Worm (Caenorhabditis elegans) whole organism, L1 larva: ENCODE measurements around the gene rig-3.
A peak's percentile ranks its signal among the peaks of the same experiment; 100 is the strongest.

Experiments used
- C16A3.4 ChIP-seq: fragments of 150-350 bp; optimal IDR thresholded peaks from 2 replicates; lab custom pipeline; 2014; ENCODE audit warnings: missing biosample characterization, missing genetic modification characterization
- C34B4.2 ChIP-seq: sonication (generic microtip); optimal IDR thresholded peaks from 2 replicates; lab custom pipeline; 2017; ENCODE audit warnings: mild to moderate bottlenecking, missing genetic modification characterization, missing compliant biosample characterization
- F16B12.6 ChIP-seq: fragments of 150-350 bp; optimal IDR thresholded peaks from 2 replicates; lab custom pipeline; 2014; ENCODE audit warnings: missing biosample characterization, missing genetic modification characterization
- aly-2 ChIP-seq: fragments of 150-350 bp; optimal IDR thresholded peaks from 2 replicates; lab custom pipeline; 2014; ENCODE audit warnings: missing biosample characterization, missing genetic modification characterization
- ama-1 ChIP-seq: fragments of 150-350 bp; optimal IDR thresholded peaks from 2 replicates; lab custom pipeline; 2014
- blmp-1 ChIP-seq: fragments of 150-350 bp; optimal IDR thresholded peaks from 2 replicates; lab custom pipeline; 2014; ENCODE audit warnings: missing biosample characterization, missing genetic modification characterization
- ceh-63 ChIP-seq: fragments of 200-800 bp; sonication (Bioruptor generic); optimal IDR thresholded peaks from 2 replicates; lab custom pipeline; 2018; ENCODE audit warnings: mild to moderate bottlenecking, missing genetic modification characterization, missing compliant biosample characterization
- ceh-82 ChIP-seq, 3 experiments: fragments of 150-350 bp in 1 of 3; sonication (generic microtip) in 2 of 3; optimal IDR thresholded peaks; 2 replicates each; lab custom pipeline; 2014 to 2017; ENCODE audit warnings: missing biosample characterization in 3 of 3, missing genetic modification characterization in 3 of 3
- ceh-88 ChIP-seq: fragments of 200-800 bp; sonication (Bioruptor generic); IDR thresholded peaks from 2 replicates; pipeline ENCODE4 v1.3.6; 2022; ENCODE audit warnings: missing genetic modification characterization, missing compliant biosample characterization
- dpl-1 ChIP-seq, 3 experiments: fragments of 150-350 bp in 2 of 3; sonication (generic microtip) in 1 of 3; optimal IDR thresholded peaks; 2 replicates each; lab custom pipeline; 2014 to 2017; ENCODE audit warnings: missing biosample characterization in 3 of 3, missing genetic modification characterization in 3 of 3, missing genetic modification reagents in 3 of 3
- efl-1 ChIP-seq, 4 experiments: fragments of 150-350 bp; optimal IDR thresholded peaks in 3 of 4; peaks in 1 of 4; 1 replicate in 1 of 4; 2 replicates in 3 of 4; lab custom pipeline; 2014; ENCODE audit warnings: missing biosample characterization in 2 of 4, missing genetic modification characterization in 2 of 4, missing genetic modification reagents in 2 of 4
- egl-13 ChIP-seq: sonication (generic microtip); optimal IDR thresholded peaks from 2 replicates; lab custom pipeline; 2016; ENCODE audit warnings: missing genotype, missing genetic modification reagents, missing genetic modification characterization, missing compliant biosample characterization
- elt-2 ChIP-seq: sonication (generic microtip); optimal IDR thresholded peaks from 2 replicates; lab custom pipeline; 2016; ENCODE audit warnings: missing genetic modification characterization, mild to moderate bottlenecking, inconsistent platforms, missing compliant biosample characterization, missing genetic modification reagents
- elt-3 ChIP-seq, 6 experiments: fragments of 150-350 bp in 1 of 6; sonication (generic microtip); optimal IDR thresholded peaks; 2 replicates each; lab custom pipeline; 2017 to 2018; ENCODE audit warnings: missing biosample characterization in 6 of 6, missing genetic modification characterization in 6 of 6, inconsistent platforms in 1 of 6
- ets-5 ChIP-seq: fragments of 200-800 bp; sonication (Bioruptor generic); IDR thresholded peaks from 2 replicates; pipeline ENCODE4 v1.3.6; 2022; ENCODE audit warnings: missing genetic modification characterization, missing compliant biosample characterization
- fos-1 ChIP-seq: fragments of 150-350 bp; optimal IDR thresholded peaks from 2 replicates; lab custom pipeline; 2014; ENCODE audit warnings: missing biosample characterization, missing genetic modification characterization
- grh-1 ChIP-seq: fragments of 200-800 bp; sonication (Bioruptor generic); IDR thresholded peaks from 2 replicates; pipeline ENCODE4 v1.3.6; 2022; ENCODE audit warnings: missing genetic modification reagents, missing genetic modification characterization, missing compliant biosample characterization
- hpl-2 ChIP-seq: fragments of 150-350 bp; optimal IDR thresholded peaks from 2 replicates; lab custom pipeline; 2014; ENCODE audit warnings: missing biosample characterization, missing genetic modification reagents, missing genetic modification characterization
- jun-1 ChIP-seq: fragments of 150-350 bp; optimal IDR thresholded peaks from 2 replicates; lab custom pipeline; 2014; ENCODE audit warnings: missing biosample characterization, missing genetic modification reagents, missing genetic modification characterization
- lin-14 ChIP-seq: fragments of 200-800 bp; sonication (Bioruptor generic); optimal IDR thresholded peaks from 2 replicates; lab custom pipeline; 2018; ENCODE audit warnings: mild to moderate bottlenecking, missing genetic modification characterization, moderate library complexity, missing compliant biosample characterization
- lin-35 ChIP-seq, 2 experiments: fragments of 150-350 bp; optimal IDR thresholded peaks; 2 replicates each; lab custom pipeline; 2014; ENCODE audit warnings: missing biosample characterization in 2 of 2, missing genetic modification characterization in 2 of 2, missing genetic modification reagents in 2 of 2
- lin-39 ChIP-seq: fragments of 150-350 bp; optimal IDR thresholded peaks from 2 replicates; lab custom pipeline; 2014; ENCODE audit warnings: missing biosample characterization, missing genetic modification reagents, missing genetic modification characterization
- lsy-2 ChIP-seq, 2 experiments: fragments of 150-350 bp; optimal IDR thresholded peaks; 2 replicates each; lab custom pipeline; 2014; ENCODE audit warnings: missing biosample characterization in 2 of 2, missing genetic modification characterization in 2 of 2
- mdl-1 ChIP-seq, 2 experiments: fragments of 150-350 bp; optimal IDR thresholded peaks; 2 replicates each; lab custom pipeline; 2014 to 2017; ENCODE audit warnings: missing biosample characterization in 2 of 2, missing genetic modification characterization in 2 of 2, inconsistent platforms in 1 of 2
- mef-2 ChIP-seq: fragments of 150-350 bp; optimal IDR thresholded peaks from 2 replicates; lab custom pipeline; 2014; ENCODE audit warnings: missing biosample characterization, missing genetic modification characterization
- mep-1 ChIP-seq: fragments of 150-350 bp; optimal IDR thresholded peaks from 2 replicates; lab custom pipeline; 2014; ENCODE audit warnings: missing biosample characterization, missing genetic modification characterization
- nhr-19 ChIP-seq: fragments of 200-800 bp; sonication (Bioruptor generic); conservative IDR thresholded peaks from 2 replicates; pipeline ENCODE4 v1.3.6; 2022; ENCODE audit warnings: missing genetic modification characterization, missing compliant biosample characterization
- nhr-20 ChIP-seq: sonication (generic microtip); optimal IDR thresholded peaks from 2 replicates; lab custom pipeline; 2016; ENCODE audit warnings: mild to moderate bottlenecking, missing genetic modification characterization, missing compliant biosample characterization
- nhr-47 ChIP-seq: sonication (generic microtip); optimal IDR thresholded peaks from 2 replicates; lab custom pipeline; 2016; ENCODE audit warnings: mild to moderate bottlenecking, missing genetic modification characterization, moderate library complexity, missing compliant biosample characterization
- nhr-71 ChIP-seq: sonication (generic microtip); optimal IDR thresholded peaks from 2 replicates; lab custom pipeline; 2016; ENCODE audit warnings: mild to moderate bottlenecking, missing genetic modification characterization, moderate library complexity, missing compliant biosample characterization
- nhr-76 ChIP-seq: sonication (generic microtip); optimal IDR thresholded peaks from 2 replicates; lab custom pipeline; 2017; ENCODE audit warnings: missing biosample characterization, missing genetic modification characterization
- nhr-77 ChIP-seq: fragments of 150-350 bp; optimal IDR thresholded peaks from 2 replicates; lab custom pipeline; 2014; ENCODE audit warnings: missing biosample characterization, missing genetic modification characterization
- nhr-85 ChIP-seq: sonication (generic microtip); peaks from one replicate; lab custom pipeline; 2016; ENCODE audit warnings: missing genetic modification characterization, inconsistent platforms, missing compliant biosample characterization
- nhr-90 ChIP-seq: sonication (generic microtip); optimal IDR thresholded peaks from 2 replicates; lab custom pipeline; 2016; ENCODE audit warnings: mild to moderate bottlenecking, missing genetic modification characterization, missing compliant biosample characterization; ENCODE audit not compliant: poor library complexity
- pag-3 ChIP-seq: sonication (generic microtip); optimal IDR thresholded peaks from 2 replicates; lab custom pipeline; 2017; ENCODE audit warnings: missing genetic modification characterization, mild to moderate bottlenecking, missing compliant biosample characterization, antibody characterized with exemption, borderline replicate concordance; ENCODE audit not compliant: insufficient read depth
- pax-3 ChIP-seq: fragments of 200-800 bp; sonication (Bioruptor generic); optimal IDR thresholded peaks from 2 replicates; lab custom pipeline; 2018; ENCODE audit warnings: mild to moderate bottlenecking, missing genetic modification characterization, moderate library complexity, missing compliant biosample characterization
- rnt-1 ChIP-seq: sonication (generic microtip); optimal IDR thresholded peaks from 2 replicates; lab custom pipeline; 2016; ENCODE audit warnings: mild to moderate bottlenecking, missing genetic modification characterization, moderate library complexity, missing compliant biosample characterization
- snu-23 ChIP-seq: sonication (generic microtip); optimal IDR thresholded peaks from 2 replicates; lab custom pipeline; 2016; ENCODE audit warnings: missing genetic modification characterization, missing compliant biosample characterization
- sup-37 ChIP-seq: fragments of 200-800 bp; sonication (Bioruptor generic); optimal IDR thresholded peaks from 2 replicates; lab custom pipeline; 2018; ENCODE audit warnings: mild to moderate bottlenecking, missing genetic modification characterization, missing compliant biosample characterization
- swsn-7 ChIP-seq: sonication (generic microtip); optimal IDR thresholded peaks from 2 replicates; lab custom pipeline; 2016; ENCODE audit warnings: missing genetic modification characterization, missing compliant biosample characterization
- tbx-2 ChIP-seq: sonication (generic microtip); optimal IDR thresholded peaks from 2 replicates; lab custom pipeline; 2016; ENCODE audit warnings: missing genetic modification characterization, missing compliant biosample characterization
- unc-130 ChIP-seq: fragments of 150-350 bp; optimal IDR thresholded peaks from 2 replicates; lab custom pipeline; 2017; ENCODE audit warnings: missing biosample characterization, missing genetic modification characterization, inconsistent platforms
- unc-86 ChIP-seq: sonication (generic microtip); optimal IDR thresholded peaks from 2 replicates; lab custom pipeline; 2016; ENCODE audit warnings: missing genetic modification characterization, missing compliant biosample characterization
- vab-15 ChIP-seq: sonication (generic microtip); optimal IDR thresholded peaks from 2 replicates; lab custom pipeline; 2017; ENCODE audit warnings: missing genotype, mild to moderate bottlenecking, missing genetic modification characterization, missing compliant biosample characterization
- zag-1 ChIP-seq: fragments of 150-350 bp; optimal IDR thresholded peaks from 2 replicates; lab custom pipeline; 2014; ENCODE audit warnings: missing biosample characterization, missing genetic modification characterization

rig-3 gene

ce11 chrX:6807137-6807861 lies 46.1 kb upstream of the rig-3 start (continued):
- TF ChIP-seq elt-3 (tag; optimal IDR thresholded peaks at IDR 0.05; lab: Kevin White, UChicago): peak in 2 of 6 experiments; percentile 10 to 39
- TF ChIP-seq, all 84 proteins: peak for 17

- TF ChIP-seq grh-1 (GFP tag; lab: Robert Waterston, UW) (peak; percentile 84), efl-1 (optimal IDR thresholded peaks at IDR 0.05; lab: Kevin White, UChicago) (no peak), efl-1 (GFP tag; optimal IDR thresholded peaks at IDR 0.05 in 1 of 2; lab: Kevin White, UChicago) (peak in 1 of 2 experiments; percentile 9), blmp-1 (tag; lab: Kevin White, UChicago) (peak; percentile 93), ets-5 (GFP tag; lab: Robert Waterston, UW) (no peak), ama-1 (lab: Kevin White, UChicago) (no peak), dpl-1 (GFP tag; optimal IDR thresholded peaks at IDR 0.05; lab: Kevin White, UChicago) (peak in 1 of 3 experiments; percentile 4), lsy-2 (tag; optimal IDR thresholded peaks at IDR 0.05; lab: Kevin White, UChicago) (peak in 1 of 2 experiments; percentile 2), nhr-76 (tag; lab: Kevin White, UChicago) (peak; percentile 8), pag-3 (tag; lab: Kevin White, UChicago) (peak; percentile 25), lin-14 (peak; percentile 63), nhr-85 (tag; lab: Kevin White, UChicago) (peak; percentile 83), mef-2 (tag; lab: Kevin White, UChicago) (no peak), rnt-1 (peak; percentile 66)
- TF ChIP-seq, all 84 proteins: peak for 10
Measured at ce11 chrX:6808239-6808638, 45.2 kb upstream of the rig-3 start.

- no peak for TF ChIP-seq nhr-77 (tag; lab: Kevin White, UChicago)
- TF ChIP-seq pax-3: no peak
- TF ChIP-seq elt-3 (tag; optimal IDR thresholded peaks at IDR 0.05; lab: Kevin White, UChicago): peak in 1 of 6 experiments; percentile 75
- TF ChIP-seq jun-1 (tag; lab: Kevin White, UChicago): no peak
- no peak for TF ChIP-seq sup-37
- TF ChIP-seq ceh-82 (tag; optimal IDR thresholded peaks at IDR 0.05; lab: Kevin White, UChicago): no peak
- peak; percentile 31 for TF ChIP-seq lin-14
- peak; percentile 49 for TF ChIP-seq unc-130
- TF ChIP-seq lin-35 (GFP tag; optimal IDR thresholded peaks at IDR 0.05; lab: Kevin White, UChicago): peak in 1 of 2 experiments; percentile 81
- no peak for TF ChIP-seq ceh-63 (GFP tag; lab: Kevin White, UChicago)
- peak; percentile 39 for TF ChIP-seq grh-1 (GFP tag; lab: Robert Waterston, UW)
- TF ChIP-seq dpl-1 (GFP tag; optimal IDR thresholded peaks at IDR 0.05; lab: Kevin White, UChicago): peak in 1 of 3 experiments; percentile 6
- peak in 1 of 2 experiments; percentile 27 for TF ChIP-seq lsy-2 (tag; optimal IDR thresholded peaks at IDR 0.05; lab: Kevin White, UChicago)
- peak; percentile 9 for TF ChIP-seq nhr-47 (tag; lab: Kevin White, UChicago)
- no peak for TF ChIP-seq fos-1 (tag; lab: Kevin White, UChicago)
- no peak for TF ChIP-seq C34B4.2
- TF ChIP-seq mep-1 (tag; lab: Kevin White, UChicago): peak; percentile 67
- TF ChIP-seq egl-13: no peak
- no peak for TF ChIP-seq unc-86 (tag; lab: Kevin White, UChicago)
- peak; percentile 37 for TF ChIP-seq elt-2 (tag; lab: Kevin White, UChicago)
- TF ChIP-seq nhr-19: peak; percentile 35
- TF ChIP-seq nhr-20 (tag; lab: Kevin White, UChicago): peak; percentile 77
- peak; percentile 75 for TF ChIP-seq blmp-1 (tag; lab: Kevin White, UChicago)
- TF ChIP-seq hpl-2 (GFP tag; lab: Kevin White, UChicago): peak; percentile 34
- TF ChIP-seq nhr-76 (tag; lab: Kevin White, UChicago): no peak
- TF ChIP-seq nhr-71: peak; percentile 49
- TF ChIP-seq mdl-1 (tag; optimal IDR thresholded peaks at IDR 0.05; lab: Kevin White, UChicago): peak in 1 of 2 experiments; percentile 60
- TF ChIP-seq snu-23: peak; percentile 68
- TF ChIP-seq efl-1 (optimal IDR thresholded peaks at IDR 0.05; lab: Kevin White, UChicago): peak in 1 of 2 experiments; percentile 6
- peak in 1 of 2 experiments; percentile 94 for TF ChIP-seq efl-1 (GFP tag; optimal IDR thresholded peaks at IDR 0.05 in 1 of 2; lab: Kevin White, UChicago)
- TF ChIP-seq lin-39 (tag; lab: Kevin White, UChicago): no peak
- TF ChIP-seq ceh-88: no peak
- no peak for TF ChIP-seq zag-1
- TF ChIP-seq nhr-90 (tag; lab: Kevin White, UChicago): peak; percentile 59
- TF ChIP-seq tbx-2 (tag; lab: Kevin White, UChicago): peak; percentile 2
- no peak for TF ChIP-seq aly-2 (tag; lab: Kevin White, UChicago)
- peak; percentile 35 for TF ChIP-seq swsn-7
- TF ChIP-seq F16B12.6 (tag; lab: Kevin White, UChicago): no peak
- peak; percentile 36 for TF ChIP-seq C16A3.4 (tag; lab: Kevin White, UChicago)
- TF ChIP-seq vab-15: no peak
Measured at ce11 chrX:6808640-6809039, 44.8 kb upstream of the rig-3 start.
